Fruit fly (Drosophila melanogaster) whole organism: Measurements from ENCODE around the gene CG4572.

Experiments used
- CG8478 ChIP-seq: fragments of >200 bp; optimal IDR thresholded peaks from 2 replicates; lab custom pipeline; 2018; ENCODE audit warnings: inconsistent platforms
- Dll ChIP-seq: fragments of >200 bp; optimal IDR thresholded peaks from 2 replicates; lab custom pipeline; 2017
- EcR ChIP-seq, 2 experiments: fragments of >200 bp; optimal IDR thresholded peaks; 2 replicates each; lab custom pipeline; 2017; ENCODE audit warnings: missing biosample characterization in 2 of 2, missing genetic modification characterization in 2 of 2, missing genetic modification reagents in 2 of 2
- pan ChIP-seq: fragments of >200 bp; optimal IDR thresholded peaks from 2 replicates; lab custom pipeline; 2017
- psq ChIP-seq: fragments of >200 bp; optimal IDR thresholded peaks from 2 replicates; lab custom pipeline; 2017
- usp ChIP-seq: fragments of >200 bp; optimal IDR thresholded peaks from 2 replicates; lab custom pipeline; 2017; ENCODE audit warnings: missing biosample characterization, missing genetic modification characterization, mixed read lengths

- TF ChIP-seq pan (lab: Kevin White, UChicago) (no peak), CG8478 (no peak), EcR (GFP tag; optimal IDR thresholded peaks at IDR 0.05; lab: Kevin White, UChicago) (no peak), psq (lab: Kevin White, UChicago) (no peak), usp (GFP tag; lab: Kevin White, UChicago) (no peak), Dll (no peak)
Measured at dm6 chr3R:19826806-19827328, 37.3 kb downstream of the CG4572 start.
